Worm (Caenorhabditis elegans): ENCODE data around the gene pdl-1.

Gene pdl-1

DNA sequence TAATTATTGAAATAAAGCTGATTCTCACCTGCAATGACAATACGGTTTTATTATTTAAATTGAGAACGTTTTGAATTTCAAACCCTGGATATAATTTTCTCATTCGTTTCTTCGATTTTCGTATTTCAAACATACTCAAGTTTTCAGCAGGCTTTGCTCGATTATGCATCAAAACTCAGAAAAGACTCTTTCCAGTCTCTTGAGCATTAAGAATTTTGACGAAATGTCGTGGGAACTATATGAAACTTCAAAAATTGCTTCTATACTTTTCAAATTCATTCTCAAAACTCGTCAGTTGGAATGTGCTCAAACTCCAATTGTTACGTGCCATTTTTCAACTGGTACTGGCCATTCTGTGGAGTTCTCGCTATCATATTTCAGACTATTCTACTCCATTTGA lies 21.8 kb downstream of the pdl-1 start, which contains the start of gene srd-59 (continued):
- no peak for TF ChIP-seq ekl-4 (GFP tag; IDR thresholded peaks at IDR 0.05)

DNA sequence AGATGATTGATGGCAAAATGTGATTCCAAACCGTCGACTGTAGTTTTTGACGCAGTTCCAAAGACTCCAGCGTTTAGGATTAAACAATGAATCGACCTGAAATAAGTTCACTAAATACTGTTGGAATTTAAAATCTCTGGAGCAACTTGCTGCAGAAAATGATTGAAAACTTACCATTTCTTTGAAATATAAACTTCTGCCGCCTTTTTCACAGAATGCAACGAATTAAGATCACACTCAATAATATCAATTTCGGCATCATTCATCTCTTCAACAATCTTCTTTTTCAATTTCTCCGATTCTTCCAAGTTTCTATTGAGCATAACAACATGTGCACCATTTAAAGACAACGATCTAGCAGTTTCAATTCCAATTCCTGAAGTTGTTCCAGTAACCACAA lies 24.0 kb downstream of the pdl-1 start:
- no peak for TF ChIP-seq attf-3 (GFP tag; conservative IDR thresholded peaks at IDR 0.05)
- no peak for TF ChIP-seq Y53F4B.3 (GFP tag; IDR thresholded peaks at IDR 0.05)
- no peak for TF ChIP-seq F10E7.11 (tag; optimal IDR thresholded peaks at IDR 0.05)
- TF ChIP-seq repo-1 (tag; optimal IDR thresholded peaks at IDR 0.05): no peak
- TF ChIP-seq somi-1 (GFP tag; optimal IDR thresholded peaks at IDR 0.05): no peak
- no peak for TF ChIP-seq atf-7 (tag; optimal IDR thresholded peaks at IDR 0.05)
- TF ChIP-seq athp-1 (tag; optimal IDR thresholded peaks at IDR 0.05): no peak
- TF ChIP-seq F23B12.7 (tag; optimal IDR thresholded peaks at IDR 0.05; ENCODE audit: insufficient read depth): no peak
- no peak for TF ChIP-seq mes-4 (tag; optimal IDR thresholded peaks at IDR 0.05)
- no peak for TF ChIP-seq let-526 (GFP tag; IDR thresholded peaks at IDR 0.05)
- TF ChIP-seq F57A8.1 (GFP tag; optimal IDR thresholded peaks at IDR 0.05): no peak
- no peak for TF ChIP-seq sdz-38 (tag; optimal IDR thresholded peaks at IDR 0.05)
- TF ChIP-seq dox-1 (GFP tag; IDR thresholded peaks at IDR 0.05): no peak
- no peak for TF ChIP-seq nhr-80 (tag; optimal IDR thresholded peaks at IDR 0.05)
- no peak for TF ChIP-seq ceh-40 (GFP tag; IDR thresholded peaks at IDR 0.05)
- no peak for TF ChIP-seq snpc-3.4 (tag; optimal IDR thresholded peaks at IDR 0.05)
- TF ChIP-seq attf-6 (GFP tag; IDR thresholded peaks at IDR 0.05): no peak
- no peak for TF ChIP-seq ztf-25 (GFP tag; IDR thresholded peaks at IDR 0.05)
- TF ChIP-seq nfya-2 (GFP tag; IDR thresholded peaks at IDR 0.05): no peak
- TF ChIP-seq aptf-3 (GFP tag; IDR thresholded peaks at IDR 0.05): no peak

DNA sequence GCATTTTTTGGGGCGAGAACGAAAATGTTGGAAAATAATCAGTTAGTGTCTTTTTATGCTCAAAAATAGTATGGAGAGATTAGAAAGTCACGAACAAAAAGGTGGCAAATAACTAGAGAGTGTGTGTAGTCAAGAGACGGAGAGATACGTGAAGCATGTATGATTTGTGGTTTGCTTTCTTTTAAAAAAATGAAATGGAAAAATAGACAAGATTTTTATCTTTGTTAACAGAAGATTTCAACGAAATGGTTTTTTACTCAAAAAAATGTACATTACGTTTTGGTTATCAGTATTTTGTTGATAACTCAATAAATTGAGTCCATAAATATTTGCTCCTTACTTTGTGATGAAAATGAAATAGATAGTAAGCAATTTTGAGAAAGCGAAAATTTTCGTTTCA lies 24.6 kb downstream of the pdl-1 start, which contains the start of gene dhs-7:
TSS of gene dhs-7 (minus strand) at position 277 of the 400 bp plus-strand sequence.
- no peak for TF ChIP-seq attf-5 (GFP tag; optimal IDR thresholded peaks at IDR 0.05)
- no peak for TF ChIP-seq dpl-1 (GFP tag; optimal IDR thresholded peaks at IDR 0.05)
- TF ChIP-seq Y95B8A.8 (GFP tag; IDR thresholded peaks at IDR 0.05): no peak
- no peak for TF ChIP-seq ama-1 (optimal IDR thresholded peaks at IDR 0.05)
- TF ChIP-seq ama-1 (GFP tag; optimal IDR thresholded peaks at IDR 0.05): no peak
- peak; percentile 25 for TF ChIP-seq nhr-80 (tag; optimal IDR thresholded peaks at IDR 0.05)
- TF ChIP-seq F39B2.1 (GFP tag; IDR thresholded peaks at IDR 0.05): no peak
- no peak for TF ChIP-seq cebp-1 (GFP tag; IDR thresholded peaks at IDR 0.05)
- TF ChIP-seq cebp-1 (tag; optimal IDR thresholded peaks at IDR 0.05): no peak

DNA sequence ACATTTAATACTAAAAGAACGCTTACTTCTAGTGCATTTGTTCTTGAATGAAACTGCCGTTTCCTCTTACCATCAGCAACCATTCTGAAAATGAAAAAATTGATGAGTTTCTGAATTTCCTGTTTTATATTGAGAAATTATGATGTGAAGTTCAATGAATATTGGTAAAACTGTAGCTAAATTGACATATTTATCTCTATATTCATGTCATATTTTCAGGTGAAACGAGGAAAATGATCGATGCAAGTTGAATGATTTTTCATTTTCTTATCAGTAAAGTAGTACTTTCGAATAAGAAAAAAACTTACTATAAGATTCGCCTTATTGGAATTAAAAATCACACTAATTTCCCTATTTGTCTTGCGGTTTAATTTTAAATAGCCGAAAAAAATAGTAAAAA lies 26.6 kb downstream of the pdl-1 start, which contains the start of gene E04F6.15:
TSS of gene E04F6.15 (minus strand) at position 101 of the 400 bp plus-strand sequence.
- no peak for TF ChIP-seq lsl-1 (GFP tag; optimal IDR thresholded peaks at IDR 0.05)
- no peak for TF ChIP-seq C17E4.6 (GFP tag; IDR thresholded peaks at IDR 0.05)
- no peak for TF ChIP-seq ceh-100 (GFP tag; IDR thresholded peaks at IDR 0.05)
- TF ChIP-seq dpl-1 (GFP tag; optimal IDR thresholded peaks at IDR 0.05): no peak
- no peak for TF ChIP-seq ztf-6 (GFP tag; IDR thresholded peaks at IDR 0.05)
- TF ChIP-seq sea-2 (GFP tag; IDR thresholded peaks at IDR 0.05): no peak
- TF ChIP-seq atf-7 (tag; optimal IDR thresholded peaks at IDR 0.05): no peak
- no peak for TF ChIP-seq akir-1 (GFP tag; optimal IDR thresholded peaks at IDR 0.05)
- no peak for TF ChIP-seq K12H6.12 (tag; optimal IDR thresholded peaks at IDR 0.05)
- TF ChIP-seq F23B12.7 (tag; optimal IDR thresholded peaks at IDR 0.05; ENCODE audit: insufficient read depth): no peak
- TF ChIP-seq lin-35 (GFP tag; optimal IDR thresholded peaks at IDR 0.05): no peak
- TF ChIP-seq B0261.1 (tag; optimal IDR thresholded peaks at IDR 0.05): no peak
- no peak for TF ChIP-seq let-607 (tag; optimal IDR thresholded peaks at IDR 0.05)
- no peak for TF ChIP-seq snpc-4 (GFP tag; optimal IDR thresholded peaks at IDR 0.05)
- TF ChIP-seq snpc-4 (tag; optimal IDR thresholded peaks at IDR 0.05): no peak
- no peak for TF ChIP-seq chd-7 (tag; optimal IDR thresholded peaks at IDR 0.05)
- TF ChIP-seq rcor-1 (GFP tag; IDR thresholded peaks at IDR 0.05): no peak
- TF ChIP-seq fkh-3 (tag; optimal IDR thresholded peaks at IDR 0.05): no peak
- TF ChIP-seq ceh-58 (GFP tag; IDR thresholded peaks at IDR 0.05): no peak
- no peak for TF ChIP-seq pbrm-1 (GFP tag; IDR thresholded peaks at IDR 0.05)
- TF ChIP-seq zim-3 (tag; optimal IDR thresholded peaks at IDR 0.05): no peak

Data from whole organism, young adult.